Fruit fly (Drosophila melanogaster): ENCODE results near the gene eyg.

DNA sequence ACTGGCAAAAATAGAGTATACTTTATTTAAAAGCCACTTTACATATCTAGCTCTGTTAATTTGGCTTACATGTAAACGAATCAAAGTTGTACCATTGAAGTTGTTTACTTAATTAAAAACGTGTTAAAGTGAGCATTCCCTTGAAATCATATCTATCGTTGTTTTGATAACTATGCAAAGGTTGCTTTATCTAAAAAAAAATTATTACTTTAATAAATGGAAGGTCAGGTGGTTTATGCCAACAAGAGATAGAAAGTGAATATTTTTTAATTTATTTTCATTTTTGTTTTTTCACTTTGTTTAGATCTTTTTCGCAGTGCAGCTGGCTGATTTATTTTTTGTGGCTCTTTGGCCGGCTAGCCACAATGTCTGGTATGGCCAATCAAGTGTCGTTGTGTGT is 15.1 kb upstream of the eyg start:
- no peak for TF ChIP-seq CG8478 (optimal IDR thresholded peaks at IDR 0.05)
- no peak for TF ChIP-seq CTCF (optimal IDR thresholded peaks at IDR 0.05)
